Fruit fly (Drosophila melanogaster) whole organism: ENCODE measurements around the gene fng.

Experiments used
- CG8478 ChIP-seq: fragments of >200 bp; optimal IDR thresholded peaks from 2 replicates; lab custom pipeline; 2018; ENCODE audit warnings: inconsistent platforms
- Dll ChIP-seq: fragments of >200 bp; optimal IDR thresholded peaks from 2 replicates; lab custom pipeline; 2017
- EcR ChIP-seq, 2 experiments: fragments of >200 bp; optimal IDR thresholded peaks; 2 replicates each; lab custom pipeline; 2017; ENCODE audit warnings: missing biosample characterization in 2 of 2, missing genetic modification characterization in 2 of 2, missing genetic modification reagents in 2 of 2
- pan ChIP-seq: fragments of >200 bp; optimal IDR thresholded peaks from 2 replicates; lab custom pipeline; 2017
- psq ChIP-seq: fragments of >200 bp; optimal IDR thresholded peaks from 2 replicates; lab custom pipeline; 2017
- usp ChIP-seq: fragments of >200 bp; optimal IDR thresholded peaks from 2 replicates; lab custom pipeline; 2017; ENCODE audit warnings: missing biosample characterization, missing genetic modification characterization, mixed read lengths

fng gene

dm6 chr3L:20976967-20977720 lies 27.8 kb upstream of the fng start:
- TF ChIP-seq EcR (GFP tag; optimal IDR thresholded peaks at IDR 0.05; lab: Kevin White, UChicago) (no peak), usp (GFP tag; lab: Kevin White, UChicago) (no peak), CG8478 (no peak), psq (lab: Kevin White, UChicago) (no peak)

DNA sequence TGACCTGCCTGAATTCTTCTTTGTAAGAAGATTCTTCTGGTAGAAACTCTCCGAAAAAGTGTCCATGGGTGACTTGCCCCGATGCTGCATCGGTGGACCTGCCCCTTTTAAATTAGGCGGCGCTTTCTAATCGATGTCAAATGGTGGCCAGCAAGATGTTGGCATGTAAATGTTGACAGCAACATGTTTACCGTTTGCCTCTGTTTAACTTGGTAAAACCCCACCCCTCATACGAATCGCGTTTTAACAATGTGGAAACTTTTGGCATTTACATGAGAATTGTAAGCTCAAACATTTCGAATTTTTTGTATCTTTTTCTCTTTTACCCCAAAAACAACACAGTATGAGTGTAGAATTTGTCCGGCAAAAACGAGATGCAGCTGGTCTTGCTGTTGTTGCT lies 27.1 kb upstream of the fng start:
- no peak for TF ChIP-seq EcR (GFP tag; optimal IDR thresholded peaks at IDR 0.05; lab: Kevin White, UChicago)
- no peak for TF ChIP-seq psq (lab: Kevin White, UChicago)
- TF ChIP-seq usp (GFP tag; lab: Kevin White, UChicago): no peak
- TF ChIP-seq CG8478: no peak
- no peak for TF ChIP-seq Dll (lab: Kevin White, UChicago)
- no peak for TF ChIP-seq pan (lab: Kevin White, UChicago)

- no peak for TF ChIP-seq EcR (GFP tag; optimal IDR thresholded peaks at IDR 0.05; lab: Kevin White, UChicago)
- no peak for TF ChIP-seq pan (lab: Kevin White, UChicago)
- no peak for TF ChIP-seq CG8478
- no peak for TF ChIP-seq usp (GFP tag; lab: Kevin White, UChicago)
- no peak for TF ChIP-seq psq (lab: Kevin White, UChicago)
- TF ChIP-seq Dll (lab: Kevin White, UChicago): no peak
Measured at dm6 chr3L:20974600-20974999, 25.3 kb upstream of the fng start, which contains the start of gene CG33286. Gene CG33286, minus strand, starts transcription at chr3L:20974700.

- no peak for TF ChIP-seq pan (lab: Kevin White, UChicago)
- no peak for TF ChIP-seq CG8478
- TF ChIP-seq usp (GFP tag; lab: Kevin White, UChicago): no peak
- TF ChIP-seq Dll (lab: Kevin White, UChicago): no peak
- no peak for TF ChIP-seq psq (lab: Kevin White, UChicago)
- TF ChIP-seq EcR (GFP tag; optimal IDR thresholded peaks at IDR 0.05; lab: Kevin White, UChicago): no peak
Measured at dm6 chr3L:20970563-20970962, 21.3 kb upstream of the fng start, which contains the start of gene CG33287. Gene CG33287, minus strand, starts transcription at chr3L:20970663.

DNA sequence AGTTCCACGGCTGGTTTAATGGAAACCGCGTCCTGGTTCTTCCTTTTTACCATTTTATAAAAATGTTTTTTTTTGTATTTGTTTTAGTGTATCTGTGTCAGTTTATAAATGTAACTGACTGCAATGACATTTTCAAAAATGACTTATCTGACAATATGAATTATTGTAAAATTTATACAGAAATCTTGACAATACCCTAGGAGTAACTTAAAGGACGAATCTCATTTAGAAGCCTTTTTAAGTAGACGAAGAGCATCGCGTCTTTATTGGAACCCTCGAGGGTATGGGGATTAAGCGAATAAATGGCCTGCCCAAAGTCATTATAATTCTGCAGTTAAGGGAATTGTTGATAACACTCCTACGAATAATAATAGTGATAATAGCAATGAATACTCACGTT lies 17.4 kb upstream of the fng start, which contains the start of gene CG12983:
Gene CG12983, minus strand, starts transcription at position 101 of the 400 bp plus-strand sequence.
- TF ChIP-seq Dll (lab: Kevin White, UChicago) (no peak), pan (lab: Kevin White, UChicago) (no peak), usp (GFP tag; lab: Kevin White, UChicago) (no peak), psq (lab: Kevin White, UChicago) (no peak), EcR (GFP tag; optimal IDR thresholded peaks at IDR 0.05; lab: Kevin White, UChicago) (no peak), CG8478 (no peak)

dm6 chr3L:20962455-20962854 lies 13.1 kb upstream of the fng start, which contains the start of gene CG10587:
Gene CG10587, minus strand, starts transcription at chr3L:20962555.
- TF ChIP-seq CG8478: no peak
- no peak for TF ChIP-seq pan (lab: Kevin White, UChicago)
- no peak for TF ChIP-seq Dll (lab: Kevin White, UChicago)
- TF ChIP-seq psq (lab: Kevin White, UChicago): no peak
- no peak for TF ChIP-seq EcR (GFP tag; optimal IDR thresholded peaks at IDR 0.05; lab: Kevin White, UChicago)
- TF ChIP-seq usp (GFP tag; lab: Kevin White, UChicago): no peak

DNA sequence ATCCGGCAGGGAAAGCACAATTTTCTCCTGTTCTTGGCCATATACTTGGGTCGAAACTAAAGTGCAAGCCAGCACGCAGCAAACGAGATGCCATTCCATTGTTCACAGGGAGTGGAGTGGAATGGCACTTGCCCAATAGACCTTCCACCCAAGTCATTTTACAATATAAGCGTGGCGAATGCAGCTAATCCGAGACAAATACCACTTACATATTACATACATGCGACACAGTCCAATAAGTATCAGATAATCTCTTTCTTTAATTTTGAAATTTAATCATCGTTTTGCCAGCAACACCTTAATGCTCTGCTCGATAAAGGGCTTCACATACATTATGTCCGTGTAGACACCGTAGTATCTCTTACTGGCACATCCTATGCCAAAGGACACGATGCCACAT lies 12.0 kb upstream of the fng start, which contains the start of gene CG11037:
Gene CG11037, minus strand, starts transcription at position 101 of the 400 bp plus-strand sequence.
- TF ChIP-seq CG8478 (no peak), Dll (lab: Kevin White, UChicago) (no peak), pan (lab: Kevin White, UChicago) (no peak), EcR (GFP tag; optimal IDR thresholded peaks at IDR 0.05; lab: Kevin White, UChicago) (no peak), psq (lab: Kevin White, UChicago) (no peak), usp (GFP tag; lab: Kevin White, UChicago) (no peak)

- TF ChIP-seq usp (GFP tag; lab: Kevin White, UChicago): no peak
- no peak for TF ChIP-seq pan (lab: Kevin White, UChicago)
- TF ChIP-seq EcR (GFP tag; optimal IDR thresholded peaks at IDR 0.05; lab: Kevin White, UChicago): no peak
- TF ChIP-seq Dll (lab: Kevin White, UChicago): no peak
- no peak for TF ChIP-seq CG8478
- no peak for TF ChIP-seq psq (lab: Kevin White, UChicago)
Measured at dm6 chr3L:20956650-20957049, 7.3 kb upstream of the fng start, which contains the start of the genes Sems and CG10588. Gene Sems, minus strand, starts transcription at chr3L:20956750. Gene CG10588, plus strand, starts transcription at chr3L:20956934.

DNA sequence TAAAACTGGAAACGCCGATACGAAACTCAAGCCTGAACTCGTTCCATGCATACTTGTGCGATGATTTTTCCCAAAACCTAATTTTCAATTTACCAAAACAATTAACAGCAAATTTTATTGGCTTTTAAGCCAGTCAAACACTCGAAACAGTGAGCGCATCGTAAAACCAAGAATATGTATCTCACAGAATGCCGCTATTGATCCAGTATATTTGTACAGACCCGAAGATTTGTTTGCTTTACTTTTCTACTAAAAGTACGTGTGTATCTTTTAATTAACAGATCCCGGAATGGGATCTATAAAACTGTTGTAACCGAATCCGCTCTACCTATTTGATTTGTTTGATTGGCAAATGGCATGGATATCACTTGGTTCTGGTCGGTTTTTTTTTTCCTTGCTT lies 4.8 kb upstream of the fng start:
- TF ChIP-seq Dll (lab: Kevin White, UChicago): no peak
- TF ChIP-seq pan (lab: Kevin White, UChicago): no peak
- no peak for TF ChIP-seq usp (GFP tag; lab: Kevin White, UChicago)
- TF ChIP-seq psq (lab: Kevin White, UChicago): no peak
- no peak for TF ChIP-seq EcR (GFP tag; optimal IDR thresholded peaks at IDR 0.05; lab: Kevin White, UChicago)
- no peak for TF ChIP-seq CG8478

dm6 chr3L:20952622-20953618 lies 3.6 kb upstream of the fng start:
- TF ChIP-seq pan (lab: Kevin White, UChicago): no peak
- TF ChIP-seq psq (lab: Kevin White, UChicago): no peak
- no peak for TF ChIP-seq Dll (lab: Kevin White, UChicago)
- TF ChIP-seq CG8478: no peak
- no peak for TF ChIP-seq EcR (GFP tag; optimal IDR thresholded peaks at IDR 0.05; lab: Kevin White, UChicago)
- TF ChIP-seq usp (GFP tag; lab: Kevin White, UChicago): no peak

DNA sequence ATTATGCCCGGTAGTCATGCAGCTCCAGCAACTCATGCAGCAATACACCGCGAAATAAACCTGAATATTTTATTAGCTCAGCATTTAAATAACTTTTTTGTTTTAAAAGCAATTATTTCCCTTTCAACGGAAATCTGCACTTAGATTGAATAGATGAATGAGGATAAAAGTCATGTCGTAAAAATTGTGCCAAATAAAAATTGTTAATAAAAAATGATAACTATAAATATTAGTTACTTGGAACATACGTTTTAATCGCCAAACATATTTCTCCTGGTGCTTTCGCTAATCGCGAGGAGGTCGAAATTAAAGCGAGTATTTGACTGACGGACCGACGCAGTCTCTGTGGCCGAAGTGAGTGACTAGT lies 2.8 kb upstream of the fng start:
- no peak for TF ChIP-seq Dll (lab: Kevin White, UChicago)
- no peak for TF ChIP-seq psq (lab: Kevin White, UChicago)
- TF ChIP-seq pan (lab: Kevin White, UChicago): no peak
- TF ChIP-seq CG8478: no peak
- no peak for TF ChIP-seq usp (GFP tag; lab: Kevin White, UChicago)
- TF ChIP-seq EcR (GFP tag; optimal IDR thresholded peaks at IDR 0.05; lab: Kevin White, UChicago): no peak
